Fruit fly (Drosophila melanogaster): ENCODE measurements around the gene Nepl8.

Gene Nepl8

dm6 chr2L:16500469-16500868 is 12.5 kb downstream of the Nepl8 start (continued):
- TF ChIP-seq CG17802 (tag; optimal IDR thresholded peaks at IDR 0.05) = peak; percentile 59
- peak; percentile 81 for TF ChIP-seq odd (GFP tag; optimal IDR thresholded peaks at IDR 0.05)
- peak; percentile 72 for TF ChIP-seq CG8290 (GFP tag; optimal IDR thresholded peaks at IDR 0.05)
- peak; percentile 50 to 95 for TF ChIP-seq CG8290 (tag; optimal IDR thresholded peaks at IDR 0.05)
- TF ChIP-seq Xrp1 (GFP tag; IDR thresholded peaks at IDR 0.05) = peak; percentile 97
- TF ChIP-seq aop (GFP tag; IDR thresholded peaks at IDR 0.05) = peak; percentile 82
- TF ChIP-seq mirr (GFP tag; optimal IDR thresholded peaks at IDR 0.05) = peak; percentile 52
- peak; percentile 75 for TF ChIP-seq CG17612 (GFP tag; IDR thresholded peaks at IDR 0.05)
- TF ChIP-seq CG7372 (GFP tag; IDR thresholded peaks at IDR 0.05) = peak; percentile 88
- peak; percentile 76 for TF ChIP-seq Hmx (GFP tag; optimal IDR thresholded peaks at IDR 0.05)
- peak; percentile 42 for TF ChIP-seq CG31365 (tag; optimal IDR thresholded peaks at IDR 0.05)
- TF ChIP-seq tx (GFP tag; optimal IDR thresholded peaks at IDR 0.05) = peak; percentile 40
- TF ChIP-seq shn (GFP tag; optimal IDR thresholded peaks at IDR 0.05) = peak; percentile 41
- TF ChIP-seq CG13624 (GFP tag; optimal IDR thresholded peaks at IDR 0.05) = peak; percentile 68
- TF ChIP-seq CG33557 (GFP tag; optimal IDR thresholded peaks at IDR 0.05) = peak; percentile 92
- TF ChIP-seq CG4707 (GFP tag; optimal IDR thresholded peaks at IDR 0.05) = peak; percentile 81
- TF ChIP-seq danr (GFP tag; IDR thresholded peaks at IDR 0.05) = peak; percentile 88
- peak; percentile 61 for TF ChIP-seq ac (GFP tag; optimal IDR thresholded peaks at IDR 0.05)
- peak; percentile 83 for TF ChIP-seq gsb (GFP tag; IDR thresholded peaks at IDR 0.05)
- TF ChIP-seq ems (GFP tag; optimal IDR thresholded peaks at IDR 0.05) = peak; percentile 73
- peak; percentile 92 for TF ChIP-seq Oli (tag; optimal IDR thresholded peaks at IDR 0.05)
- TF ChIP-seq chif (GFP tag; optimal IDR thresholded peaks at IDR 0.05) = peak; percentile 80 to 90
- TF ChIP-seq tup (GFP tag; optimal IDR thresholded peaks at IDR 0.05) = peak; percentile 87
- TF ChIP-seq CG16813 (GFP tag; IDR thresholded peaks at IDR 0.05; ENCODE audit: partially characterized antibody) = no peak
- peak; percentile 87 for TF ChIP-seq tin (GFP tag; optimal IDR thresholded peaks at IDR 0.05)
- TF ChIP-seq CG4820 (GFP tag; optimal IDR thresholded peaks at IDR 0.05) = peak; percentile 83
- TF ChIP-seq Fer3 (tag; optimal IDR thresholded peaks at IDR 0.05) = peak; percentile 84
- peak; percentile 78 for TF ChIP-seq CG1024 (GFP tag; IDR thresholded peaks at IDR 0.05)
- peak; percentile 86 for TF ChIP-seq CG3847 (GFP tag; IDR thresholded peaks at IDR 0.05)
- TF ChIP-seq Eip74EF (GFP tag; optimal IDR thresholded peaks at IDR 0.05) = peak in 1 of 2 experiments; percentile 79
- TF ChIP-seq CG32772 (GFP tag; IDR thresholded peaks at IDR 0.05) = peak; percentile 94
- TF ChIP-seq gsb-n (tag; optimal IDR thresholded peaks at IDR 0.05) = peak; percentile 93
- peak; percentile 96 for TF ChIP-seq CG1603 (tag; optimal IDR thresholded peaks at IDR 0.05)
- TF ChIP-seq CG12219 (GFP tag; optimal IDR thresholded peaks at IDR 0.05) = peak; percentile 92
- peak; percentile 84 for TF ChIP-seq tap (tag; optimal IDR thresholded peaks at IDR 0.05)
- peak; percentile 79 for TF ChIP-seq CG6813 (GFP tag; optimal IDR thresholded peaks at IDR 0.05)
- TF ChIP-seq chm (GFP tag; IDR thresholded peaks at IDR 0.05) = peak; percentile 94
- peak; percentile 55 for TF ChIP-seq CG8281 (tag; optimal IDR thresholded peaks at IDR 0.05)
- peak; percentile 65 for TF ChIP-seq Adf1 (GFP tag; IDR thresholded peaks at IDR 0.05)
- TF ChIP-seq sna (GFP tag; IDR thresholded peaks at IDR 0.05; ENCODE audit: partially characterized antibody) = no peak
- peak; percentile 72 for TF ChIP-seq CG34376 (GFP tag; optimal IDR thresholded peaks at IDR 0.05)
- TF ChIP-seq onecut (GFP tag; IDR thresholded peaks at IDR 0.05) = peak; percentile 87
- peak in 1 of 2 experiments; percentile 48 for TF ChIP-seq insv (GFP tag; optimal IDR thresholded peaks at IDR 0.05)
- peak; percentile 94 for TF ChIP-seq Med (GFP tag)
- TF ChIP-seq CG2712 (tag; optimal IDR thresholded peaks at IDR 0.05) = peak; percentile 89
- peak; percentile 34 for TF ChIP-seq pb (GFP tag; optimal IDR thresholded peaks at IDR 0.05)
- peak; percentile 56 for TF ChIP-seq CG6654 (GFP tag; optimal IDR thresholded peaks at IDR 0.05)
- peak; percentile 77 for TF ChIP-seq Asciz (GFP tag; optimal IDR thresholded peaks at IDR 0.05)
- peak; percentile 70 for TF ChIP-seq CG33213 (GFP tag; optimal IDR thresholded peaks at IDR 0.05)
- peak; percentile 84 for TF ChIP-seq ERR (GFP tag; optimal IDR thresholded peaks at IDR 0.05)
- peak; percentile 86 for TF ChIP-seq CG9215 (GFP tag; IDR thresholded peaks at IDR 0.05)

Measured in whole organism, embryonic.